Fruit fly (Drosophila melanogaster) whole organism, prepupa: ENCODE measurements around the gene CG2124.

Source experiments
- Blimp-1 ChIP-seq: fragments of 200-800 bp; sonication (Bioruptor generic); optimal IDR thresholded peaks from 3 replicates; lab custom pipeline; 2017; ENCODE audit warnings: missing biosample characterization, missing genetic modification characterization, mild to moderate bottlenecking, moderate library complexity, missing genetic modification reagents
- CG15336 ChIP-seq: fragments of 200-800 bp; sonication (Bioruptor generic); IDR thresholded peaks from 2 replicates; pipeline ENCODE4 v1.3.6; 2022; ENCODE audit warnings: missing biosample characterization, missing genetic modification characterization
- CG34406 ChIP-seq: fragments of 200-800 bp; sonication (Bioruptor generic); optimal IDR thresholded peaks from 3 replicates; lab custom pipeline; 2016; ENCODE audit warnings: missing biosample characterization, missing genetic modification characterization
- CG6854 ChIP-seq: fragments of 200-800 bp; sonication (Bioruptor generic); optimal IDR thresholded peaks from 2 replicates; lab custom pipeline; 2017; ENCODE audit warnings: missing biosample characterization, mild to moderate bottlenecking, missing genetic modification characterization
- CG7368 ChIP-seq: fragments of 200-800 bp; sonication (Bioruptor generic); optimal IDR thresholded peaks from 3 replicates; lab custom pipeline; 2016; ENCODE audit warnings: missing biosample characterization, missing genetic modification characterization
- CG8319 ChIP-seq: fragments of 200-800 bp; sonication (Bioruptor generic); optimal IDR thresholded peaks from 3 replicates; lab custom pipeline; 2016; ENCODE audit warnings: missing biosample characterization, missing genetic modification characterization
- Eip75B ChIP-seq: fragments of 200-800 bp; sonication (Bioruptor generic); optimal IDR thresholded peaks from 3 replicates; lab custom pipeline; 2016; ENCODE audit warnings: missing biosample characterization, missing genetic modification characterization
- Eip78C ChIP-seq: fragments of 200-800 bp; sonication (Bioruptor generic); peaks from one replicate; lab custom pipeline; 2016; ENCODE audit warnings: missing biosample characterization, missing genetic modification characterization
- Hr38 ChIP-seq: sonication (Bioruptor generic); optimal IDR thresholded peaks from 2 replicates; lab custom pipeline; 2016; ENCODE audit warnings: missing biosample characterization, missing genetic modification characterization
- Hr39 ChIP-seq: fragments of 200-800 bp; sonication (Bioruptor generic); optimal IDR thresholded peaks from 2 replicates; lab custom pipeline; 2016; ENCODE audit warnings: missing biosample characterization, missing genetic modification characterization
- Lpt ChIP-seq: fragments of 200-800 bp; sonication (Bioruptor generic); optimal IDR thresholded peaks from 3 replicates; lab custom pipeline; 2016; ENCODE audit warnings: missing biosample characterization, missing genetic modification characterization
- achi ChIP-seq: fragments of 200-800 bp; sonication (Bioruptor generic); optimal IDR thresholded peaks from 3 replicates; lab custom pipeline; 2016; ENCODE audit warnings: missing biosample characterization, missing genetic modification characterization
- lz ChIP-seq: fragments of 200-800 bp; sonication (Bioruptor generic); optimal IDR thresholded peaks from 3 replicates; lab custom pipeline; 2016; ENCODE audit warnings: missing biosample characterization, missing genetic modification characterization
- pdm3 ChIP-seq: fragments of 200-800 bp; sonication (Bioruptor generic); optimal IDR thresholded peaks from 3 replicates; lab custom pipeline; 2016; ENCODE audit warnings: missing biosample characterization, missing genetic modification characterization

DNA sequence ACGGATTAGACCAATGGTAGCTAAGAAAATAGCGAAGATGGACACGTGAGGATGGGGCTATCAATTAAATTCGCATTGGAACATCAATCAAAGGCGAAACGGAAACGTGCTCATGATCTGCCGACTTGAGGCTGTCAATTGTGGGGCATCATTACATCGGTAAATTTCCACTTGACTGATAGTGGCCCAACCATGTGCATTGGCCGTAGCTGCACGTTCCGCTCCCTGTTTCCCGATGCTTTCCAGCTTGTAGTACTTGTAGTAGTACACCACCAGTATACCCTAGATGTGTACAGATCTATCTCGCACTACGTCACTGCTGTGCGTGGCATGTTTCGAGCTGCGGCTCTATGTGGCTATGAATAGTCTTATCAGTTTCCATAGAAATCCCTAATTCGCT is 3.4 kb downstream of the CG2124 start:
- no peak for TF ChIP-seq Lpt (GFP tag; lab: Kevin White, UChicago)
- TF ChIP-seq Hr39 (GFP tag; lab: Kevin White, UChicago) = no peak
- no peak for TF ChIP-seq achi
- TF ChIP-seq lz = no peak
- no peak for TF ChIP-seq Blimp-1
- TF ChIP-seq CG7368 (GFP tag; lab: Kevin White, UChicago) = no peak
- TF ChIP-seq CG15336 = no peak
- TF ChIP-seq CG6854 (GFP tag; lab: Kevin White, UChicago) = no peak
- TF ChIP-seq Eip75B (GFP tag; lab: Kevin White, UChicago) = no peak
- no peak for TF ChIP-seq Eip78C (GFP tag; lab: Kevin White, UChicago)
- no peak for TF ChIP-seq Hr38
- TF ChIP-seq CG34406 (GFP tag; lab: Kevin White, UChicago) = no peak
- TF ChIP-seq CG8319 = no peak
- TF ChIP-seq pdm3 = no peak
